Fruit fly (Drosophila melanogaster): ENCODE results near the gene ATP8B.

The ATP8B gene

dm6 chr3R:12083537-12083936 is 6.9 kb downstream of the ATP8B start:
- TF ChIP-seq CG33017 (tag; optimal IDR thresholded peaks at IDR 0.05) (peak; percentile 19), cic (GFP tag; optimal IDR thresholded peaks at IDR 0.05) (no peak)

- TF ChIP-seq CG7101 (tag; optimal IDR thresholded peaks at IDR 0.05) (no peak), tj (GFP tag; optimal IDR thresholded peaks at IDR 0.05) (no peak), toe (GFP tag; optimal IDR thresholded peaks at IDR 0.05) (no peak), cic (GFP tag; optimal IDR thresholded peaks at IDR 0.05) (no peak), CG7045 (GFP tag; optimal IDR thresholded peaks at IDR 0.05) (no peak), cnc (optimal IDR thresholded peaks at IDR 0.05) (no peak), CG14711 (tag; optimal IDR thresholded peaks at IDR 0.05) (no peak), CG5204 (GFP tag; optimal IDR thresholded peaks at IDR 0.05) (no peak)
Observed at dm6 chr3R:12080370-12080968, 9.9 kb downstream of the ATP8B start.

dm6 chr3R:12078961-12079360 is 11.5 kb downstream of the ATP8B start:
- TF ChIP-seq CG7045 (GFP tag; optimal IDR thresholded peaks at IDR 0.05) (peak; percentile 78), ovo (GFP tag; optimal IDR thresholded peaks at IDR 0.05) (no peak), tj (GFP tag; optimal IDR thresholded peaks at IDR 0.05) (no peak), CG14711 (tag; optimal IDR thresholded peaks at IDR 0.05) (peak; percentile 71), CG1620 (GFP tag; optimal IDR thresholded peaks at IDR 0.05) (no peak), Crg-1 (GFP tag; optimal IDR thresholded peaks at IDR 0.05) (no peak), CG33017 (tag; optimal IDR thresholded peaks at IDR 0.05) (peak; percentile 84), cic (GFP tag; optimal IDR thresholded peaks at IDR 0.05) (no peak), kay (GFP tag; ENCODE audit: borderline replicate concordance) (peak; percentile 31), CG7101 (tag; optimal IDR thresholded peaks at IDR 0.05) (peak; percentile 69), CG5204 (GFP tag; optimal IDR thresholded peaks at IDR 0.05) (peak; percentile 23), Hr96 (GFP tag; optimal IDR thresholded peaks at IDR 0.05) (no peak), cnc (optimal IDR thresholded peaks at IDR 0.05) (no peak), CG11617 (GFP tag; optimal IDR thresholded peaks at IDR 0.05) (peak; percentile 15), bab1 (GFP tag; optimal IDR thresholded peaks at IDR 0.05) (no peak), CG12768 (GFP tag; optimal IDR thresholded peaks at IDR 0.05) (peak; percentile 64), toe (GFP tag; optimal IDR thresholded peaks at IDR 0.05) (peak; percentile 11), pad (GFP tag; optimal IDR thresholded peaks at IDR 0.05) (peak; percentile 18), Mnt (GFP tag; optimal IDR thresholded peaks at IDR 0.05) (no peak), Clk (GFP tag; optimal IDR thresholded peaks at IDR 0.05) (peak; percentile 66)

dm6 chr3R:12062844-12063243 is 27.6 kb downstream of the ATP8B start, which contains the start of gene CG14740:
Gene CG14740 (minus strand): TSS chr3R:12062944.
- TF ChIP-seq bab1 (GFP tag; optimal IDR thresholded peaks at IDR 0.05) (no peak), Hr96 (GFP tag; optimal IDR thresholded peaks at IDR 0.05) (no peak), cic (GFP tag; optimal IDR thresholded peaks at IDR 0.05) (no peak), pad (GFP tag; optimal IDR thresholded peaks at IDR 0.05) (no peak)

dm6 chr3R:12049113-12049512 is 41.3 kb downstream of the ATP8B start, which contains the start of gene CG14739:
Gene CG14739 (minus strand): TSS chr3R:12049213.
- no peak for TF ChIP-seq toe (GFP tag; optimal IDR thresholded peaks at IDR 0.05)
- TF ChIP-seq tj (GFP tag; optimal IDR thresholded peaks at IDR 0.05): no peak
- no peak for TF ChIP-seq Hr96 (GFP tag; optimal IDR thresholded peaks at IDR 0.05)
- no peak for TF ChIP-seq kay (GFP tag; ENCODE audit: borderline replicate concordance)
- TF ChIP-seq cnc (optimal IDR thresholded peaks at IDR 0.05): no peak
- no peak for TF ChIP-seq Mnt (GFP tag; optimal IDR thresholded peaks at IDR 0.05)
- TF ChIP-seq CG12768 (GFP tag; optimal IDR thresholded peaks at IDR 0.05): no peak
- TF ChIP-seq ovo (GFP tag; optimal IDR thresholded peaks at IDR 0.05): no peak
- no peak for TF ChIP-seq CG33017 (tag; optimal IDR thresholded peaks at IDR 0.05)
- no peak for TF ChIP-seq pad (GFP tag; optimal IDR thresholded peaks at IDR 0.05)
- no peak for TF ChIP-seq CG7101 (tag; optimal IDR thresholded peaks at IDR 0.05)
- no peak for TF ChIP-seq CG7045 (GFP tag; optimal IDR thresholded peaks at IDR 0.05)
- no peak for TF ChIP-seq Clk (GFP tag; optimal IDR thresholded peaks at IDR 0.05)
- TF ChIP-seq bab1 (GFP tag; optimal IDR thresholded peaks at IDR 0.05): no peak
- no peak for TF ChIP-seq CG11617 (GFP tag; optimal IDR thresholded peaks at IDR 0.05)

- TF ChIP-seq CG11617 (GFP tag; optimal IDR thresholded peaks at IDR 0.05) (no peak), kay (GFP tag; ENCODE audit: borderline replicate concordance) (no peak), cic (GFP tag; optimal IDR thresholded peaks at IDR 0.05) (no peak)
Observed at dm6 chr3R:12040228-12040627, 50.2 kb downstream of the ATP8B start, which contains the start of gene CG14736. Gene CG14736 (plus strand): TSS chr3R:12040528.

dm6 chr3R:12032842-12033241 is 57.6 kb downstream of the ATP8B start, which contains the start of gene ssp5:
Gene ssp5 (plus strand): TSS chr3R:12033142.
- TF ChIP-seq CG14711 (tag; optimal IDR thresholded peaks at IDR 0.05) (no peak), CG1620 (GFP tag; optimal IDR thresholded peaks at IDR 0.05) (no peak), CG11617 (GFP tag; optimal IDR thresholded peaks at IDR 0.05) (no peak), CG33017 (tag; optimal IDR thresholded peaks at IDR 0.05) (no peak), ovo (GFP tag; optimal IDR thresholded peaks at IDR 0.05) (no peak), Hr96 (GFP tag; optimal IDR thresholded peaks at IDR 0.05) (no peak), CG7101 (tag; optimal IDR thresholded peaks at IDR 0.05) (no peak), bab1 (GFP tag; optimal IDR thresholded peaks at IDR 0.05) (no peak), tj (GFP tag; optimal IDR thresholded peaks at IDR 0.05) (no peak), cnc (optimal IDR thresholded peaks at IDR 0.05) (no peak), cic (GFP tag; optimal IDR thresholded peaks at IDR 0.05) (no peak), CG7045 (GFP tag; optimal IDR thresholded peaks at IDR 0.05) (no peak)

Measured in whole organism, adult.